Worm (Caenorhabditis elegans): ENCODE measurements around the gene nit-1.

Gene nit-1

DNA sequence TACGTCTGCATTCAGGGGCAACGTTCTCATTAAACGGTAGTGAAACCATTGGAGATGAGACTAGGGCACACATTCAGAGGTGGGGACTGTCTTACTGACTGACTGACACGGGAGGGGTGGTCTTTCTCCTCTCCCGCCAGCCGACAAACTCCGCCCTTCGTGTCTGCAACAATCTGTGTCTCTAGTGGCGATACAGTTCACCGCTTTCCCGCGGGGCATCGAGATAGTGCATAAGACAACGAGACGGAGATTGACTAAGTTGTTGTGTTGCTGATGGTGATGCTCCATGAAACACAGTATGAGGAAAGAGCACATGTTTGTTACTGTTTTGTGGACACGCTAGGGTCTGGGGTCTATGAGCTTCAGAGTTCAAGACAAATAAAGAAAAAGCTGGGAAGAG is 48.6 kb upstream of the nit-1 start (continued):
- TF ChIP-seq hrde-1 (tag; optimal IDR thresholded peaks at IDR 0.05; ENCODE audit: borderline replicate concordance) (no peak), bed-2 (GFP tag; IDR thresholded peaks at IDR 0.05) (no peak), ztf-25 (GFP tag; IDR thresholded peaks at IDR 0.05) (no peak), madf-3 (GFP tag; IDR thresholded peaks at IDR 0.05) (0 out of 2 replicates have a peak, but pooled peaks have one; percentile 5), rpc-1 (optimal IDR thresholded peaks at IDR 0.05) (no peak), rpc-1 (tag; optimal IDR thresholded peaks at IDR 0.05) (no peak), aptf-3 (GFP tag; IDR thresholded peaks at IDR 0.05) (no peak)

DNA sequence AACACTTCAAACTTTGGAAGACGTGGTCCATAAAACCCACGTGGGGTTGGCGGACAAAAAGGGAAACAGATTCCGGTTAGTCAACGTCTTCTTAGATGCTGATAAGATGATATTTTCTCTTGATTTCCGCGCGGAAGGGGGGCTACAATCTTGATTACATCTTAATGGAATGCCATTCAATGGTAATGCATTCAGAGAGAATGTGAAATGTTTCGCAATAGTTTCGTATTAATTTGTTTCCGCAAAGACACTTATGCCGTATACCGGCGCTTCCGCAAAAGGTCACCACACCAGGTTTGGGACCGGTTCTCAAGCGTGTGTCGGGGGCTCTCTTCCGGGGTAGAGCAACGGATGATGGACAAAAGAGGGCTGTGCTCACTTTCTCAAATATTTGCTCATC is 47.5 kb upstream of the nit-1 start:
- TF ChIP-seq F33H1.4 (GFP tag; IDR thresholded peaks at IDR 0.05) = no peak
- peak; percentile 16; the same call in 1 of the 2 replicates for TF ChIP-seq cebp-1 (GFP tag; IDR thresholded peaks at IDR 0.05)
- TF ChIP-seq cebp-1 (tag; optimal IDR thresholded peaks at IDR 0.05) = peak; percentile 78
- no peak for TF ChIP-seq B0261.1 (tag; optimal IDR thresholded peaks at IDR 0.05)
- no peak for TF ChIP-seq attf-5 (GFP tag; optimal IDR thresholded peaks at IDR 0.05)
- no peak for TF ChIP-seq fkh-3 (tag; optimal IDR thresholded peaks at IDR 0.05)
- TF ChIP-seq lin-35 (GFP tag; optimal IDR thresholded peaks at IDR 0.05) = no peak
- TF ChIP-seq zfh-2 (GFP tag; conservative IDR thresholded peaks at IDR 0.05) = no peak
- TF ChIP-seq F22D6.2 (tag; optimal IDR thresholded peaks at IDR 0.05) = no peak
- no peak for TF ChIP-seq ZK185.1 (tag; optimal IDR thresholded peaks at IDR 0.05; ENCODE audit: poor library complexity, severe bottlenecking)
- TF ChIP-seq ztf-6 (GFP tag; IDR thresholded peaks at IDR 0.05) = no peak
- TF ChIP-seq B0336.3 (GFP tag; IDR thresholded peaks at IDR 0.05) = no peak
- no peak for TF ChIP-seq ztf-28 (GFP tag; IDR thresholded peaks at IDR 0.05)
- TF ChIP-seq lsl-1 (GFP tag; optimal IDR thresholded peaks at IDR 0.05) = no peak
- no peak for TF ChIP-seq nfyb-1 (GFP tag; IDR thresholded peaks at IDR 0.05)
- no peak for TF ChIP-seq repo-1 (tag; optimal IDR thresholded peaks at IDR 0.05)
- TF ChIP-seq ama-1 (optimal IDR thresholded peaks at IDR 0.05) = no peak
- TF ChIP-seq ama-1 (GFP tag; optimal IDR thresholded peaks at IDR 0.05) = no peak
- TF ChIP-seq ccch-3 (GFP tag; optimal IDR thresholded peaks at IDR 0.05) = no peak
- TF ChIP-seq hsf-1 (GFP tag; IDR thresholded peaks at IDR 0.05) = 0 out of 2 replicates have a peak, but pooled peaks have one; percentile 14
- TF ChIP-seq hlh-12 (tag; optimal IDR thresholded peaks at IDR 0.05) = no peak
- TF ChIP-seq ztf-25 (GFP tag; IDR thresholded peaks at IDR 0.05) = 0 out of 2 replicates have a peak, but pooled peaks have one; percentile 49
- no peak for TF ChIP-seq lir-1 (GFP tag; conservative IDR thresholded peaks at IDR 0.05)
- TF ChIP-seq rpc-1 (optimal IDR thresholded peaks at IDR 0.05) = no peak
- no peak for TF ChIP-seq rpc-1 (tag; optimal IDR thresholded peaks at IDR 0.05)
- TF ChIP-seq egrh-3 (GFP tag; IDR thresholded peaks at IDR 0.05) = no peak
- no peak for TF ChIP-seq ekl-4 (GFP tag; IDR thresholded peaks at IDR 0.05)

DNA sequence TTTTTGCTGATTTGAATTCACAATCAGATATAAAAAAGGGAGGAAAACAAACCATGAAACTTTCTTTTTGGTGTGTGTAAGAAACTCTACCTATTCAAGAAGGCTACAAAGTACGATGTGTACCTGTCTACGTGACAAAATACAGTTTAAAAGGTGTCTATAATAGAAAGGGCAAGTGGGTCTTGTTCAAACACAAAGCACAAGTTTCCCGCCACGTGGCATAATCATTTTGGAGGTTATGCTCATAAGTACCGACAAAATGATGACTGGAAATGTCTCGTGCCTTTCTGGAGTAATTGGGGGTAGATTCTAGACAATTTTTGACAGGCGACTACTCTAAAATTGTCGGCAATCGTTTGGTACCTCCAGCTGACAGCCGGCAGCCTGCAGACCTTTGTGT is 47.1 kb upstream of the nit-1 start:
- peak; percentile 40 for TF ChIP-seq nhr-80 (tag; optimal IDR thresholded peaks at IDR 0.05)
- 0 out of 2 replicates have a peak, but pooled peaks have one; percentile 14 for TF ChIP-seq egl-44 (GFP tag; IDR thresholded peaks at IDR 0.05)
- TF ChIP-seq let-607 (tag; optimal IDR thresholded peaks at IDR 0.05) = peak; percentile 47 to 82
- TF ChIP-seq Y53F4B.3 (GFP tag; IDR thresholded peaks at IDR 0.05) = no peak
- TF ChIP-seq Y53G8AR.9 (GFP tag; conservative IDR thresholded peaks at IDR 0.05) = 0 out of 2 replicates have a peak, but pooled peaks have one; percentile 26

DNA sequence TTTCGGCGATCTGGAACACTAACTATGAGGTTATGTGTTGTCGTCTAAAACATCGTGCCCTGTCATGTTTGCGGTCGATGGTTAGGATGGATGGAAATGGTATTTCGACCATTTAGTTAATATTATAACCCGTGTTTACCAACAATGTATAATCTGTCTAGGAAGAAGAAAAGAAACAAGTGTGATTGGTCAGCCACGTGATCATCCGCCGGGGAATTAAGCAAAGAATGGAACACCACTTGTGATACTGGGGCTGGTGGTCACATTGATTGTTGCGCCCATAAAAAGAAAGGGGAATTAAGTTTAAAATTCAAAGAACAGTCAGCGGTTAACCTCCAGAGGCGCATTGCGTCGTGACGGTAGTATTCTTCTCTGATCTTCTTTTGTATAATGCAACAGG is 46.4 kb upstream of the nit-1 start:
- TF ChIP-seq F55B11.4 (tag; optimal IDR thresholded peaks at IDR 0.05; ENCODE audit: borderline replicate concordance, insufficient read depth) (no peak), ztf-28 (GFP tag; IDR thresholded peaks at IDR 0.05) (no peak), aptf-2 (GFP tag; conservative IDR thresholded peaks at IDR 0.05) (no peak), dox-1 (GFP tag; IDR thresholded peaks at IDR 0.05) (no peak), rcor-1 (GFP tag; IDR thresholded peaks at IDR 0.05) (no peak), egl-44 (GFP tag; IDR thresholded peaks at IDR 0.05) (0 out of 2 replicates have a peak, but pooled peaks have one; percentile 53), snpc-4 (GFP tag; optimal IDR thresholded peaks at IDR 0.05) (no peak), snpc-4 (tag; optimal IDR thresholded peaks at IDR 0.05) (no peak), Y53F4B.3 (GFP tag; IDR thresholded peaks at IDR 0.05) (no peak), nfya-1 (tag; optimal IDR thresholded peaks at IDR 0.05; ENCODE audit: borderline replicate concordance, insufficient read depth) (no peak), madf-3 (GFP tag; IDR thresholded peaks at IDR 0.05) (no peak), B0336.3 (GFP tag; IDR thresholded peaks at IDR 0.05) (no peak), akir-1 (GFP tag; optimal IDR thresholded peaks at IDR 0.05) (no peak), egrh-3 (GFP tag; IDR thresholded peaks at IDR 0.05) (no peak), hmg-1.2 (GFP tag; IDR thresholded peaks at IDR 0.05) (no peak)

Data from whole organism, young adult.